Fruit fly (Drosophila melanogaster) whole organism, embryonic: ENCODE results near the gene CG34450.

ENCODE experiments used
- CG10565 ChIP-seq: fragments of 200-800 bp; sonication (Bioruptor generic); optimal IDR thresholded peaks from 3 replicates; lab custom pipeline; 2016; ENCODE audit warnings: missing biosample characterization, mild to moderate bottlenecking, missing genetic modification characterization
- CG11560 ChIP-seq: fragments of 200-800 bp; sonication (Bioruptor generic); IDR thresholded peaks from 3 replicates; pipeline ENCODE4 v1.3.6; 2022; ENCODE audit warnings: missing biosample characterization, missing genetic modification characterization
- CG11723 ChIP-seq: fragments of 200-800 bp; sonication (Bioruptor generic); optimal IDR thresholded peaks from 2 replicates; lab custom pipeline; 2017; ENCODE audit warnings: missing biosample characterization, mild to moderate bottlenecking, missing genetic modification characterization
- CG12236 ChIP-seq: fragments of 200-800 bp; sonication (Bioruptor generic); optimal IDR thresholded peaks from 2 replicates; lab custom pipeline; 2016; ENCODE audit warnings: missing biosample characterization, missing genetic modification characterization
- CG12299 ChIP-seq: fragments of 200-800 bp; sonication (Bioruptor generic); optimal IDR thresholded peaks from 2 replicates; lab custom pipeline; 2018; ENCODE audit warnings: missing biosample characterization, mild to moderate bottlenecking, missing genetic modification characterization
- CG12744 ChIP-seq: fragments of 200-800 bp; sonication (Bioruptor generic); optimal IDR thresholded peaks from 2 replicates; lab custom pipeline; 2016; ENCODE audit warnings: missing biosample characterization, missing genetic modification characterization
- CG13296 ChIP-seq: fragments of 200-800 bp; sonication (Bioruptor generic); optimal IDR thresholded peaks from 3 replicates; lab custom pipeline; 2018; ENCODE audit warnings: missing biosample characterization, mild to moderate bottlenecking, missing genetic modification characterization
- CG14441 ChIP-seq: fragments of 200-800 bp; sonication (Bioruptor generic); IDR thresholded peaks from 2 replicates; pipeline ENCODE4 v1.3.6; 2022; ENCODE audit warnings: missing biosample characterization, missing genetic modification characterization
- CG15073 ChIP-seq: fragments of 200-800 bp; sonication (Bioruptor generic); optimal IDR thresholded peaks from 2 replicates; lab custom pipeline; 2016; ENCODE audit warnings: missing biosample characterization, missing genetic modification characterization
- CG1602 ChIP-seq: fragments of 200-800 bp; sonication (Bioruptor generic); optimal IDR thresholded peaks from 3 replicates; lab custom pipeline; 2016; ENCODE audit warnings: missing biosample characterization, missing genetic modification characterization
- CG16863 ChIP-seq: fragments of 200-800 bp; sonication (Bioruptor generic); optimal IDR thresholded peaks from 3 replicates; lab custom pipeline; 2016; ENCODE audit warnings: missing biosample characterization, missing genetic modification characterization
- CG17829 ChIP-seq: fragments of 200-800 bp; optimal IDR thresholded peaks from 2 replicates; lab custom pipeline; 2019; ENCODE audit warnings: missing biosample characterization, mild to moderate bottlenecking, missing genetic modification characterization, moderate library complexity
- CG18619 ChIP-seq: fragments of 200-800 bp; sonication (Bioruptor generic); optimal IDR thresholded peaks from 3 replicates; lab custom pipeline; 2017; ENCODE audit warnings: missing biosample characterization, mild to moderate bottlenecking, missing genetic modification characterization
- CG2129 ChIP-seq: fragments of 200-800 bp; sonication (Bioruptor generic); IDR thresholded peaks from 2 replicates; pipeline ENCODE4 v1.3.6; 2022; ENCODE audit warnings: missing biosample characterization, missing genetic modification characterization; ENCODE audit not compliant: partially characterized antibody
- CG2678 ChIP-seq: fragments of 200-800 bp; sonication (Bioruptor generic); optimal IDR thresholded peaks from 3 replicates; lab custom pipeline; 2019; ENCODE audit warnings: missing biosample characterization, mild to moderate bottlenecking, missing genetic modification characterization, moderate library complexity
- CG3407 ChIP-seq: fragments of 200-800 bp; sonication (Bioruptor generic); optimal IDR thresholded peaks from 2 replicates; lab custom pipeline; 2018; ENCODE audit warnings: missing biosample characterization, mild to moderate bottlenecking, missing genetic modification characterization
- CG34224 ChIP-seq: fragments of 200-800 bp; sonication (Bioruptor generic); IDR thresholded peaks from 3 replicates; pipeline ENCODE4 v1.3.6; 2022; ENCODE audit warnings: missing biosample characterization, missing genetic modification characterization; ENCODE audit not compliant: partially characterized antibody
- CG4820 ChIP-seq: fragments of 200-800 bp; sonication (Bioruptor generic); optimal IDR thresholded peaks from 3 replicates; lab custom pipeline; 2016; ENCODE audit warnings: missing biosample characterization, missing genetic modification characterization
- CG6765 ChIP-seq: fragments of 200-800 bp; sonication (Bioruptor generic); optimal IDR thresholded peaks from 3 replicates; lab custom pipeline; 2017; ENCODE audit warnings: missing biosample characterization, mild to moderate bottlenecking, missing genetic modification characterization
- CG8281 ChIP-seq: fragments of 200-800 bp; sonication (Bioruptor generic); optimal IDR thresholded peaks from 2 replicates; lab custom pipeline; 2018; ENCODE audit warnings: missing biosample characterization, mild to moderate bottlenecking, missing genetic modification characterization, moderate library complexity
- Deaf1 ChIP-seq: fragments of 200-800 bp; optimal IDR thresholded peaks from 3 replicates; lab custom pipeline; 2019; ENCODE audit warnings: missing biosample characterization, mild to moderate bottlenecking, missing genetic modification characterization, moderate library complexity
- E2f1 ChIP-seq: fragments of 200-800 bp; sonication (Bioruptor generic); IDR thresholded peaks from 2 replicates; pipeline ENCODE4 v1.3.6; 2022; ENCODE audit warnings: missing biosample characterization, missing genetic modification characterization
- ERR ChIP-seq: fragments of 200-800 bp; sonication (Bioruptor generic); optimal IDR thresholded peaks from 2 replicates; lab custom pipeline; 2016; ENCODE audit warnings: missing biosample characterization, missing genetic modification characterization
- Fer3 ChIP-seq: fragments of 200-800 bp; sonication (Bioruptor generic); optimal IDR thresholded peaks from 2 replicates; lab custom pipeline; 2018; ENCODE audit warnings: missing biosample characterization, mild to moderate bottlenecking, missing genetic modification characterization, moderate library complexity
- H15 ChIP-seq: fragments of 200-800 bp; sonication (Bioruptor generic); IDR thresholded peaks from 3 replicates; pipeline ENCODE4 v1.3.6; 2022; ENCODE audit warnings: missing biosample characterization, missing genetic modification characterization
- Mrtf ChIP-seq: fragments of 200-800 bp; sonication (Bioruptor generic); IDR thresholded peaks from 3 replicates; pipeline ENCODE4 v1.3.6; 2022; ENCODE audit warnings: missing biosample characterization, missing genetic modification characterization
- Nf-YA ChIP-seq: fragments of 200-800 bp; sonication (Bioruptor generic); IDR thresholded peaks from 2 replicates; pipeline ENCODE4 v1.3.6; 2022; ENCODE audit warnings: missing biosample characterization, missing genetic modification characterization
- Oaz ChIP-seq: fragments of 200-800 bp; sonication (Bioruptor generic); IDR thresholded peaks from 2 replicates; pipeline ENCODE4 v1.3.6; 2022; ENCODE audit warnings: missing biosample characterization, missing genetic modification characterization
- Optix ChIP-seq: fragments of 200-800 bp; sonication (Bioruptor generic); IDR thresholded peaks from 3 replicates; pipeline ENCODE4 v1.3.6; 2022; ENCODE audit warnings: missing biosample characterization, missing genetic modification characterization
- Rfx ChIP-seq: fragments of 200-800 bp; sonication (Bioruptor generic); IDR thresholded peaks from 2 replicates; pipeline ENCODE4 v1.3.6; 2022; ENCODE audit warnings: missing biosample characterization, missing genetic modification characterization
- Sox102F ChIP-seq: fragments of 200-800 bp; sonication (Bioruptor generic); optimal IDR thresholded peaks from 2 replicates; lab custom pipeline; 2018; ENCODE audit warnings: missing biosample characterization, mild to moderate bottlenecking, missing genetic modification characterization, moderate library complexity
- Taf1 ChIP-seq: fragments of 200-800 bp; sonication (Bioruptor generic); IDR thresholded peaks from 2 replicates; pipeline ENCODE4 v1.3.6; 2022; ENCODE audit warnings: missing biosample characterization, missing genetic modification characterization
- Tbp ChIP-seq: fragments of >200 bp; optimal IDR thresholded peaks from 2 replicates; lab custom pipeline; 2018; ENCODE audit warnings: missing biosample characterization, missing genetic modification characterization
- Xbp1 ChIP-seq: fragments of 200-800 bp; sonication (Bioruptor generic); optimal IDR thresholded peaks from 3 replicates; lab custom pipeline; 2016; ENCODE audit warnings: missing biosample characterization, mild to moderate bottlenecking, missing genetic modification characterization
- ap ChIP-seq: fragments of 200-800 bp; sonication (Bioruptor generic); IDR thresholded peaks from 2 replicates; pipeline ENCODE4 v1.3.6; 2022; ENCODE audit warnings: missing biosample characterization, missing genetic modification characterization
- ato ChIP-seq: fragments of 200-800 bp; sonication (Bioruptor generic); IDR thresholded peaks from 2 replicates; pipeline ENCODE4 v1.3.6; 2022; ENCODE audit warnings: missing biosample characterization, missing genetic modification characterization; ENCODE audit not compliant: partially characterized antibody
- bowl ChIP-seq: fragments of 200-800 bp; sonication (Bioruptor generic); IDR thresholded peaks from 2 replicates; pipeline ENCODE4 v1.3.6; 2022; ENCODE audit warnings: missing biosample characterization, missing genetic modification characterization
- chinmo ChIP-seq: fragments of 200-800 bp; sonication (Bioruptor generic); IDR thresholded peaks from 4 replicates; pipeline ENCODE4 v1.3.6; 2022; ENCODE audit warnings: missing biosample characterization, missing genetic modification characterization; ENCODE audit not compliant: partially characterized antibody
- da ChIP-seq: fragments of 200-800 bp; sonication (Bioruptor generic); optimal IDR thresholded peaks from 2 replicates; lab custom pipeline; 2016; ENCODE audit warnings: missing biosample characterization, missing genetic modification characterization
- dmrt99B ChIP-seq: fragments of 200-800 bp; sonication (Bioruptor generic); optimal IDR thresholded peaks from 2 replicates; lab custom pipeline; 2018; ENCODE audit warnings: missing biosample characterization, mild to moderate bottlenecking, missing genetic modification characterization, moderate library complexity
- ems ChIP-seq: fragments of 200-800 bp; sonication (Bioruptor generic); optimal IDR thresholded peaks from 3 replicates; lab custom pipeline; 2016; ENCODE audit warnings: missing biosample characterization, missing genetic modification characterization
- fd3F ChIP-seq: fragments of 200-800 bp; sonication (Bioruptor generic); optimal IDR thresholded peaks from 2 replicates; lab custom pipeline; 2018; ENCODE audit warnings: missing biosample characterization, mild to moderate bottlenecking, missing genetic modification characterization, moderate library complexity
- grau ChIP-seq: fragments of 200-800 bp; optimal IDR thresholded peaks from 3 replicates; lab custom pipeline; 2019; ENCODE audit warnings: missing biosample characterization, mild to moderate bottlenecking, missing genetic modification characterization, moderate library complexity
- mam ChIP-seq: fragments of 200-800 bp; sonication (Bioruptor generic); optimal IDR thresholded peaks from 3 replicates; lab custom pipeline; 2016; ENCODE audit warnings: missing biosample characterization, missing genetic modification characterization
- pho ChIP-seq: fragments of 200-800 bp; sonication (Bioruptor generic); optimal IDR thresholded peaks from 2 replicates; lab custom pipeline; 2016; ENCODE audit warnings: missing biosample characterization, missing genetic modification characterization
- pum ChIP-seq: fragments of 200-800 bp; sonication (Bioruptor generic); optimal IDR thresholded peaks from 2 replicates; lab custom pipeline; 2016; ENCODE audit warnings: missing biosample characterization, missing genetic modification characterization
- sd ChIP-seq: fragments of 200-800 bp; sonication (Bioruptor generic); optimal IDR thresholded peaks from 3 replicates; lab custom pipeline; 2018; ENCODE audit warnings: missing biosample characterization, mild to moderate bottlenecking, missing genetic modification characterization, moderate library complexity
- unpg ChIP-seq: fragments of 200-800 bp; sonication (Bioruptor generic); optimal IDR thresholded peaks from 3 replicates; lab custom pipeline; 2018; ENCODE audit warnings: missing biosample characterization, mild to moderate bottlenecking, missing genetic modification characterization, moderate library complexity
- wdn ChIP-seq: fragments of 200-800 bp; sonication (Bioruptor generic); IDR thresholded peaks from 2 replicates; pipeline ENCODE4 v1.3.6; 2022; ENCODE audit warnings: missing biosample characterization, missing genetic modification characterization
- zen2 ChIP-seq: fragments of 200-800 bp; sonication (Bioruptor generic); IDR thresholded peaks from 3 replicates; pipeline ENCODE4 v1.3.6; 2022; ENCODE audit warnings: missing biosample characterization, missing genetic modification characterization; ENCODE audit not compliant: partially characterized antibody
- zfh1 ChIP-seq: fragments of 200-800 bp; sonication (Bioruptor generic); IDR thresholded peaks from 3 replicates; pipeline ENCODE4 v1.3.6; 2022; ENCODE audit warnings: missing biosample characterization, missing genetic modification characterization

Gene CG34450

dm6 chrX:9344482-9345106, 14.3 kb upstream of the CG34450 start (continued):
- TF ChIP-seq CG2129 (GFP tag; lab: Robert Waterston, UW): no peak
- no peak for TF ChIP-seq zen2 (GFP tag; lab: Robert Waterston, UW)
- no peak for TF ChIP-seq CG6765
- TF ChIP-seq ERR (GFP tag; lab: Kevin White, UChicago): peak; percentile 28
- TF ChIP-seq CG8281 (tag; lab: Kevin White, UChicago): no peak
- TF ChIP-seq CG12744: no peak
- TF ChIP-seq Oaz: no peak
- no peak for TF ChIP-seq ap
- no peak for TF ChIP-seq CG17829 (tag; lab: Kevin White, UChicago)
- TF ChIP-seq pum: peak; percentile 29
- TF ChIP-seq CG14441: peak; percentile 25; the same call in 1 of the 2 replicates
- peak; percentile 75 for TF ChIP-seq grau
- no peak for TF ChIP-seq CG12236 (GFP tag; lab: Kevin White, UChicago)
- no peak for TF ChIP-seq bowl (GFP tag; lab: Robert Waterston, UW)
- no peak for TF ChIP-seq H15 (GFP tag; lab: Robert Waterston, UW)
- TF ChIP-seq CG4820 (GFP tag; lab: Kevin White, UChicago): peak; percentile 1
- TF ChIP-seq CG11723 (GFP tag; lab: Kevin White, UChicago): no peak
- peak; percentile 44 for TF ChIP-seq pho (GFP tag; lab: Kevin White, UChicago)
- peak; percentile 61 for TF ChIP-seq Rfx (GFP tag; lab: Robert Waterston, UW)
- TF ChIP-seq wdn (GFP tag; lab: Robert Waterston, UW): no peak
- TF ChIP-seq CG2678 (tag; lab: Kevin White, UChicago): peak; percentile 83
- no peak for TF ChIP-seq CG34224 (GFP tag; lab: Robert Waterston, UW)
- no peak for TF ChIP-seq CG10565 (GFP tag; lab: Kevin White, UChicago)
- TF ChIP-seq CG15073: no peak
- TF ChIP-seq ato: no peak
- TF ChIP-seq CG18619 (GFP tag; lab: Kevin White, UChicago): peak; percentile 42
- peak; percentile 44 for TF ChIP-seq Sox102F (GFP tag; lab: Kevin White, UChicago)
- peak; percentile 46 for TF ChIP-seq Xbp1 (GFP tag; lab: Kevin White, UChicago)
- TF ChIP-seq Taf1 (GFP tag; lab: Robert Waterston, UW): no peak
- TF ChIP-seq fd3F: peak; percentile 30
- TF ChIP-seq Nf-YA: no peak
- no peak for TF ChIP-seq da
- TF ChIP-seq Optix (GFP tag; lab: Robert Waterston, UW): no peak
- no peak for TF ChIP-seq Mrtf (GFP tag; lab: Robert Waterston, UW)
- TF ChIP-seq unpg (GFP tag; lab: Kevin White, UChicago): peak; percentile 16
- peak; percentile 70 for TF ChIP-seq dmrt99B (tag; lab: Kevin White, UChicago)
- no peak; the same call in 1 of the 2 replicates for TF ChIP-seq E2f1
- TF ChIP-seq CG3407 (GFP tag; lab: Kevin White, UChicago): no peak
- TF ChIP-seq CG12299 (tag; lab: Kevin White, UChicago): no peak
- TF ChIP-seq ems (GFP tag; lab: Kevin White, UChicago): peak; percentile 43
- no peak for TF ChIP-seq Tbp (GFP tag; lab: Kevin White, UChicago)
- TF ChIP-seq zfh1 (GFP tag; lab: Robert Waterston, UW): no peak
- peak; percentile 58 for TF ChIP-seq mam (GFP tag; lab: Kevin White, UChicago)
- peak; percentile 25; the same call in 1 of the 3 replicates for TF ChIP-seq CG11560
- TF ChIP-seq chinmo: no peak
- peak; percentile 18 for TF ChIP-seq CG16863 (GFP tag; lab: Kevin White, UChicago)
- TF ChIP-seq sd (tag; lab: Kevin White, UChicago): no peak
- TF ChIP-seq Fer3 (tag; lab: Kevin White, UChicago): peak; percentile 51
- TF ChIP-seq CG13296 (GFP tag; lab: Kevin White, UChicago): peak; percentile 59
- peak; percentile 29 for TF ChIP-seq Deaf1 (tag; lab: Kevin White, UChicago)
- no peak for TF ChIP-seq CG1602 (GFP tag; lab: Kevin White, UChicago)
